Worm (Caenorhabditis elegans) whole organism, young adult: ENCODE data around the gene Y55F3AM.11.

Experiments used
- B0019.2 ChIP-seq: fragments of 200-800 bp; sonication (Bioruptor generic); conservative IDR thresholded peaks from 2 replicates; pipeline ENCODE4 v1.3.6; 2022; ENCODE audit warnings: missing genetic modification reagents, missing genetic modification characterization, missing compliant biosample characterization
- B0336.3 ChIP-seq: fragments of 200-800 bp; sonication (Bioruptor generic); IDR thresholded peaks from 2 replicates; pipeline ENCODE4 v1.3.6; 2022; ENCODE audit warnings: missing genetic modification characterization, missing compliant biosample characterization
- D2030.7 ChIP-seq: fragments of 200-800 bp; sonication (Bioruptor generic); IDR thresholded peaks from 2 replicates; pipeline ENCODE4 v1.3.6; 2022; ENCODE audit warnings: missing genetic modification reagents, missing genetic modification characterization, missing compliant biosample characterization
- F22D6.2 ChIP-seq: sonication (generic microtip); optimal IDR thresholded peaks from 2 replicates; lab custom pipeline; 2016; ENCODE audit warnings: mild to moderate bottlenecking, missing genetic modification characterization, missing compliant biosample characterization
- F23B12.7 ChIP-seq: sonication (generic microtip); optimal IDR thresholded peaks from 2 replicates; lab custom pipeline; 2017; ENCODE audit warnings: missing genetic modification characterization, mild to moderate bottlenecking, missing compliant biosample characterization, antibody characterized with exemption, moderate library complexity; ENCODE audit not compliant: insufficient read depth
- F33H1.4 ChIP-seq: fragments of 200-800 bp; sonication (Bioruptor generic); IDR thresholded peaks from 2 replicates; pipeline ENCODE4 v1.3.6; 2022; ENCODE audit warnings: missing genetic modification reagents, missing genetic modification characterization, missing compliant biosample characterization
- F55B11.4 ChIP-seq: sonication (generic microtip); optimal IDR thresholded peaks from 2 replicates; lab custom pipeline; 2016; ENCODE audit warnings: missing compliant biosample characterization, missing genetic modification characterization, borderline replicate concordance; ENCODE audit not compliant: insufficient read depth
- K12H6.12 ChIP-seq: fragments of 200-800 bp; sonication (Bioruptor generic); optimal IDR thresholded peaks from 2 replicates; lab custom pipeline; 2018; ENCODE audit warnings: mild to moderate bottlenecking, missing genetic modification characterization, missing compliant biosample characterization
- Y53G8AR.9 ChIP-seq: fragments of 200-800 bp; sonication (Bioruptor generic); conservative IDR thresholded peaks from 2 replicates; pipeline ENCODE4 v1.3.6; 2022; ENCODE audit warnings: missing genetic modification reagents, missing genetic modification characterization, missing compliant biosample characterization
- Y67H2A.10 ChIP-seq: fragments of 200-800 bp; sonication (Bioruptor generic); conservative IDR thresholded peaks from 2 replicates; pipeline ENCODE4 v1.3.6; 2022; ENCODE audit warnings: missing genetic modification reagents, missing genetic modification characterization, missing compliant biosample characterization
- Y79H2A.3 ChIP-seq: fragments of 200-800 bp; sonication (Bioruptor generic); conservative IDR thresholded peaks from 2 replicates; pipeline ENCODE4 v1.3.6; 2022; ENCODE audit warnings: missing genetic modification reagents, missing genetic modification characterization, missing compliant biosample characterization
- Y95B8A.8 ChIP-seq: fragments of 200-800 bp; sonication (Bioruptor generic); IDR thresholded peaks from 2 replicates; pipeline ENCODE4 v1.3.6; 2022; ENCODE audit warnings: missing genetic modification reagents, missing genetic modification characterization, missing compliant biosample characterization
- akir-1 ChIP-seq: fragments of 200-800 bp; sonication (Bioruptor generic); optimal IDR thresholded peaks from 2 replicates; lab custom pipeline; 2018; ENCODE audit warnings: mild to moderate bottlenecking, missing genetic modification characterization, moderate library complexity, missing compliant biosample characterization
- ama-1 ChIP-seq, 3 experiments: fragments of 150-350 bp in 1 of 3; sonication (generic microtip) in 2 of 3; optimal IDR thresholded peaks; 2 replicates each; lab custom pipeline; 2014 to 2018; ENCODE audit warnings: missing biosample characterization in 2 of 3, missing genetic modification characterization in 2 of 3, missing genetic modification reagents in 2 of 3
- attf-6 ChIP-seq: fragments of 200-800 bp; sonication (Bioruptor generic); IDR thresholded peaks from 2 replicates; pipeline ENCODE4 v1.3.6; 2022; ENCODE audit warnings: missing genetic modification reagents, missing genetic modification characterization, missing compliant biosample characterization
- cebp-2 ChIP-seq: fragments of 200-800 bp; sonication (Bioruptor generic); IDR thresholded peaks from 2 replicates; pipeline ENCODE4 v1.3.6; 2022; ENCODE audit warnings: missing genetic modification characterization, missing compliant biosample characterization
- ceh-40 ChIP-seq: fragments of 200-800 bp; sonication (Bioruptor generic); IDR thresholded peaks from 2 replicates; pipeline ENCODE4 v1.3.6; 2022; ENCODE audit warnings: missing genetic modification characterization, missing compliant biosample characterization
- chd-7 ChIP-seq: sonication (generic microtip); optimal IDR thresholded peaks from 2 replicates; lab custom pipeline; 2016; ENCODE audit warnings: mild to moderate bottlenecking, missing genetic modification characterization, moderate library complexity, missing compliant biosample characterization
- die-1 ChIP-seq: sonication (generic microtip); optimal IDR thresholded peaks from 2 replicates; lab custom pipeline; 2016; ENCODE audit warnings: missing genotype, mild to moderate bottlenecking, missing genetic modification characterization, missing compliant biosample characterization
- dox-1 ChIP-seq: fragments of 200-800 bp; sonication (Bioruptor generic); IDR thresholded peaks from 2 replicates; pipeline ENCODE4 v1.3.6; 2022; ENCODE audit warnings: missing genetic modification reagents, missing genetic modification characterization, missing compliant biosample characterization
- egl-44 ChIP-seq: fragments of 200-800 bp; sonication (Bioruptor generic); IDR thresholded peaks from 2 replicates; pipeline ENCODE4 v1.3.6; 2022; ENCODE audit warnings: missing genetic modification reagents, missing genetic modification characterization, missing compliant biosample characterization
- egrh-3 ChIP-seq: fragments of 200-800 bp; sonication (Bioruptor generic); IDR thresholded peaks from 2 replicates; pipeline ENCODE4 v1.3.6; 2022; ENCODE audit warnings: missing genetic modification reagents, missing genetic modification characterization, missing compliant biosample characterization
- ets-4 ChIP-seq: fragments of 200-800 bp; sonication (Bioruptor generic); optimal IDR thresholded peaks from 2 replicates; lab custom pipeline; 2018; ENCODE audit warnings: mild to moderate bottlenecking, missing genetic modification characterization, missing compliant biosample characterization
- fkh-3 ChIP-seq: sonication (generic microtip); optimal IDR thresholded peaks from 2 replicates; lab custom pipeline; 2016; ENCODE audit warnings: mild to moderate bottlenecking, missing genetic modification characterization, missing compliant biosample characterization
- let-607 ChIP-seq, 2 experiments: fragments of 200-800 bp in 1 of 2; sonication (Bioruptor generic) in 1 of 2; sonication (generic microtip) in 1 of 2; optimal IDR thresholded peaks; 2 replicates each; lab custom pipeline; 2016 to 2018; ENCODE audit warnings: mild to moderate bottlenecking in 2 of 2, missing compliant biosample characterization in 2 of 2, missing genetic modification characterization in 2 of 2, moderate library complexity in 2 of 2, missing genotype in 1 of 2
- lin-54 ChIP-seq: fragments of 200-800 bp; sonication (Bioruptor generic); optimal IDR thresholded peaks from 2 replicates; lab custom pipeline; 2018; ENCODE audit warnings: mild to moderate bottlenecking, missing genetic modification characterization, missing compliant biosample characterization
- lsl-1 ChIP-seq: fragments of 200-800 bp; sonication (Bioruptor generic); optimal IDR thresholded peaks from 2 replicates; lab custom pipeline; 2018; ENCODE audit warnings: mild to moderate bottlenecking, missing genetic modification characterization, moderate library complexity, missing compliant biosample characterization
- madf-10 ChIP-seq: sonication (generic microtip); optimal IDR thresholded peaks from 2 replicates; lab custom pipeline; 2016; ENCODE audit warnings: mild to moderate bottlenecking, missing genetic modification characterization, missing compliant biosample characterization
- madf-8 ChIP-seq: fragments of 200-800 bp; sonication (Bioruptor generic); conservative IDR thresholded peaks from 2 replicates; pipeline ENCODE4 v1.3.6; 2022; ENCODE audit warnings: missing genetic modification reagents, missing genetic modification characterization, missing compliant biosample characterization
- mel-28 ChIP-seq: sonication (generic microtip); optimal IDR thresholded peaks from 2 replicates; lab custom pipeline; 2016; ENCODE audit warnings: borderline replicate concordance, mild to moderate bottlenecking, missing genetic modification characterization, missing compliant biosample characterization
- nhr-120 ChIP-seq: fragments of 200-800 bp; sonication (Bioruptor generic); IDR thresholded peaks from 2 replicates; pipeline ENCODE4 v1.3.6; 2022; ENCODE audit warnings: missing genetic modification characterization, missing compliant biosample characterization
- pha-4 ChIP-seq: fragments of 150-350 bp; sonication (generic microtip); optimal IDR thresholded peaks from 2 replicates; lab custom pipeline; 2014; ENCODE audit warnings: missing biosample characterization, missing genetic modification reagents, missing genetic modification characterization
- rcor-1 ChIP-seq: fragments of 200-800 bp; sonication (Bioruptor generic); IDR thresholded peaks from 2 replicates; pipeline ENCODE4 v1.3.6; 2022; ENCODE audit warnings: missing genetic modification reagents, missing genetic modification characterization, missing compliant biosample characterization
- rpc-1 ChIP-seq, 2 experiments: fragments of 150-350 bp in 1 of 2; sonication (generic microtip) in 1 of 2; optimal IDR thresholded peaks; 2 replicates each; lab custom pipeline; 2014 to 2018; ENCODE audit warnings: missing biosample characterization in 1 of 2, missing genetic modification characterization in 1 of 2, missing genetic modification reagents in 1 of 2, missing genotype in 1 of 2
- sdz-38 ChIP-seq: sonication (generic microtip); optimal IDR thresholded peaks from 2 replicates; lab custom pipeline; 2016; ENCODE audit warnings: missing genotype, missing genetic modification characterization, missing compliant biosample characterization
- sea-2 ChIP-seq: fragments of 200-800 bp; sonication (Bioruptor generic); IDR thresholded peaks from 2 replicates; pipeline ENCODE4 v1.3.6; 2022; ENCODE audit warnings: missing genetic modification characterization, missing compliant biosample characterization
- snpc-1.1 ChIP-seq: sonication (generic microtip); optimal IDR thresholded peaks from 2 replicates; lab custom pipeline; 2017; ENCODE audit warnings: missing genetic modification characterization, mild to moderate bottlenecking, missing compliant biosample characterization, antibody characterized with exemption, moderate library complexity, missing genotype, missing genetic modification reagents; ENCODE audit not compliant: insufficient read depth
- snpc-4 ChIP-seq, 5 experiments: fragments of 150-350 bp in 1 of 5; sonication (generic microtip) in 4 of 5; optimal IDR thresholded peaks; 2 replicates each; lab custom pipeline; 2014 to 2018; ENCODE audit warnings: missing genetic modification characterization in 5 of 5, missing biosample characterization in 3 of 5, antibody characterized with exemption in 2 of 5, mild to moderate bottlenecking in 2 of 5, missing compliant biosample characterization in 2 of 5, missing genotype in 2 of 5, moderate library complexity in 2 of 5, missing genetic modification reagents in 1 of 5
- somi-1 ChIP-seq: fragments of 200-800 bp; sonication (Bioruptor generic); optimal IDR thresholded peaks from 2 replicates; lab custom pipeline; 2018; ENCODE audit warnings: mild to moderate bottlenecking, missing genetic modification characterization, missing compliant biosample characterization
- sptf-2 ChIP-seq: fragments of 200-800 bp; sonication (Bioruptor generic); optimal IDR thresholded peaks from 2 replicates; lab custom pipeline; 2018; ENCODE audit warnings: mild to moderate bottlenecking, missing genetic modification characterization, missing compliant biosample characterization
- tbp1 ChIP-seq: fragments of 200-800 bp; sonication (Bioruptor generic); optimal IDR thresholded peaks from 2 replicates; lab custom pipeline; 2018; ENCODE audit warnings: mild to moderate bottlenecking, missing genetic modification characterization, missing compliant biosample characterization
- tlf-1 ChIP-seq: fragments of 200-800 bp; sonication (Bioruptor generic); optimal IDR thresholded peaks from 2 replicates; lab custom pipeline; 2018; ENCODE audit warnings: mild to moderate bottlenecking, missing genetic modification characterization, missing compliant biosample characterization
- unc-130 ChIP-seq: sonication (generic microtip); optimal IDR thresholded peaks from 2 replicates; lab custom pipeline; 2016; ENCODE audit warnings: missing genetic modification reagents, missing genetic modification characterization, missing compliant biosample characterization
- zfh-2 ChIP-seq: fragments of 200-800 bp; sonication (Bioruptor generic); conservative IDR thresholded peaks from 2 replicates; pipeline ENCODE4 v1.3.6; 2022; ENCODE audit warnings: missing genetic modification reagents, missing genetic modification characterization, missing compliant biosample characterization
- ztf-22 ChIP-seq: fragments of 200-800 bp; sonication (Bioruptor generic); optimal IDR thresholded peaks from 2 replicates; lab custom pipeline; 2018; ENCODE audit warnings: mild to moderate bottlenecking, missing genetic modification characterization, moderate library complexity, missing compliant biosample characterization
- ztf-25 ChIP-seq: fragments of 200-800 bp; sonication (Bioruptor generic); IDR thresholded peaks from 2 replicates; pipeline ENCODE4 v1.3.6; 2022; ENCODE audit warnings: missing genetic modification reagents, missing genetic modification characterization, missing compliant biosample characterization
- ztf-28 ChIP-seq: fragments of 200-800 bp; sonication (Bioruptor generic); IDR thresholded peaks from 2 replicates; pipeline ENCODE4 v1.3.6; 2022; ENCODE audit warnings: missing genetic modification reagents, missing genetic modification characterization, missing compliant biosample characterization
- ztf-6 ChIP-seq: fragments of 200-800 bp; sonication (Bioruptor generic); IDR thresholded peaks from 2 replicates; pipeline ENCODE4 v1.3.6; 2022; ENCODE audit warnings: missing genetic modification reagents, missing genetic modification characterization, missing compliant biosample characterization

Gene Y55F3AM.11

DNA sequence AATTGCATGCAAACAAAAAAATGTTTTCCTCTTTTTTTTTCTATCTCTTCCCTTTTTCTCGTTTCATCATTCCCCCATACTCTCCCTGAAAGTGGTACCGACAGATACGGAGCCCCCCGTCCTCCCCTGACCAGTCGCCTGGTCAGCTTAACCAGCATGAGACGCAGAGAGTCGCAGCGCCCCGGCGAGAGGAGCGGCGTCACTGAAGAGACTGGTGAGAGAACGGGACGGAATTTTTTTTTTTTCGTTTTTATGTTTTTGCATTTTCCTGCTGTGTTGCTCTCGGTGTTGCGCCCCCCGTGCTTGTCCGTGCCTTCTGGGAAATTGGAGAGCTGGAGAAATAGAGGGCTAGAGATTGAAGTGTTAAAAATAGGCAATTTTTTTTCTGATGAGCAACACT lies 26.2 kb upstream of the Y55F3AM.11 start (continued):
- TF ChIP-seq F22D6.2 (tag; lab: Kevin White, UChicago): no peak
- TF ChIP-seq akir-1 (GFP tag; lab: Kevin White, UChicago): no peak
- TF ChIP-seq snpc-4 (GFP tag; optimal IDR thresholded peaks at IDR 0.05; lab: Kevin White, UChicago): no peak
- TF ChIP-seq snpc-4 (tag; optimal IDR thresholded peaks at IDR 0.05; lab: Kevin White, UChicago): no peak
- TF ChIP-seq B0019.2: no peak
- TF ChIP-seq madf-10: peak; percentile 1
- no peak for TF ChIP-seq let-607 (tag; optimal IDR thresholded peaks at IDR 0.05; lab: Kevin White, UChicago)
- no peak for TF ChIP-seq nhr-120 (GFP tag; lab: Robert Waterston, UW)
- TF ChIP-seq egl-44: no peak
- no peak for TF ChIP-seq lsl-1 (GFP tag; lab: Kevin White, UChicago)
- TF ChIP-seq Y67H2A.10 (GFP tag; lab: Robert Waterston, UW): no peak
- no peak for TF ChIP-seq ztf-6 (GFP tag; lab: Robert Waterston, UW)
- no peak for TF ChIP-seq chd-7 (tag; lab: Kevin White, UChicago)
- TF ChIP-seq ztf-28 (GFP tag; lab: Robert Waterston, UW): no peak
- TF ChIP-seq Y53G8AR.9 (GFP tag; lab: Robert Waterston, UW): no peak
- TF ChIP-seq ztf-22 (GFP tag; lab: Kevin White, UChicago): no peak
- TF ChIP-seq ceh-40 (GFP tag; lab: Robert Waterston, UW): no peak
- no peak for TF ChIP-seq mel-28
- TF ChIP-seq fkh-3 (tag; lab: Kevin White, UChicago): no peak
- TF ChIP-seq attf-6 (GFP tag; lab: Robert Waterston, UW): no peak
- TF ChIP-seq ama-1 (optimal IDR thresholded peaks at IDR 0.05; lab: Kevin White, UChicago): no peak
- no peak for TF ChIP-seq ama-1 (GFP tag; optimal IDR thresholded peaks at IDR 0.05; lab: Kevin White, UChicago)
- TF ChIP-seq snpc-1.1 (tag; lab: Kevin White, UChicago): no peak
- TF ChIP-seq dox-1 (GFP tag; lab: Robert Waterston, UW): peak; percentile 58
- no peak for TF ChIP-seq rpc-1 (optimal IDR thresholded peaks at IDR 0.05; lab: Kevin White, UChicago)
- TF ChIP-seq rpc-1 (tag; optimal IDR thresholded peaks at IDR 0.05; lab: Kevin White, UChicago): no peak
- no peak for TF ChIP-seq Y79H2A.3 (GFP tag; lab: Robert Waterston, UW)
- no peak for TF ChIP-seq ztf-25 (GFP tag; lab: Robert Waterston, UW)
- peak; percentile 29 for TF ChIP-seq ets-4
- TF ChIP-seq somi-1: no peak
- no peak for TF ChIP-seq D2030.7 (GFP tag; lab: Robert Waterston, UW)
- TF ChIP-seq egrh-3: peak; percentile 82
- TF ChIP-seq unc-130: no peak
- no peak for TF ChIP-seq sdz-38 (tag; lab: Kevin White, UChicago)
- TF ChIP-seq zfh-2 (GFP tag; lab: Robert Waterston, UW): peak; percentile 99
- TF ChIP-seq B0336.3 (GFP tag; lab: Robert Waterston, UW): no peak
- TF ChIP-seq tlf-1 (GFP tag; lab: Kevin White, UChicago): no peak
- no peak for TF ChIP-seq rcor-1 (GFP tag; lab: Robert Waterston, UW)
- TF ChIP-seq madf-8: no peak
- no peak for TF ChIP-seq F55B11.4 (tag; lab: Kevin White, UChicago)
- no peak for TF ChIP-seq die-1 (tag; lab: Kevin White, UChicago)
- no peak for TF ChIP-seq tbp1 (GFP tag; lab: Kevin White, UChicago)
- TF ChIP-seq pha-4 (tag; lab: Kevin White, UChicago): no peak
- no peak for TF ChIP-seq F33H1.4 (GFP tag; lab: Robert Waterston, UW)
- TF ChIP-seq sptf-2 (GFP tag; lab: Kevin White, UChicago): no peak
- TF ChIP-seq F23B12.7 (tag; lab: Kevin White, UChicago): peak; percentile 40
- TF ChIP-seq K12H6.12 (tag; lab: Kevin White, UChicago): peak; percentile 47
- no peak for TF ChIP-seq sea-2 (GFP tag; lab: Robert Waterston, UW)
- peak; percentile 9 for TF ChIP-seq lin-54 (GFP tag; lab: Kevin White, UChicago)
- no peak for TF ChIP-seq Y95B8A.8 (GFP tag; lab: Robert Waterston, UW)
- TF ChIP-seq cebp-2 (GFP tag; lab: Robert Waterston, UW): no peak
